Worm (Caenorhabditis elegans) whole organism, midembryonic: ENCODE measurements around the gene gsnl-1.

Experiments
- T22C8.4 ChIP-seq: fragments of 200-800 bp; sonication (Bioruptor generic); IDR thresholded peaks from 2 replicates; pipeline ENCODE4 v1.3.6; 2022; ENCODE audit warnings: missing genetic modification characterization, missing compliant biosample characterization
- flt-1 ChIP-seq: fragments of 200-800 bp; sonication (Bioruptor generic); IDR thresholded peaks from 2 replicates; pipeline ENCODE4 v1.3.6; 2022; ENCODE audit warnings: missing genetic modification characterization, missing compliant biosample characterization
- med-1 ChIP-seq: sonication (generic microtip); optimal IDR thresholded peaks from 2 replicates; lab custom pipeline; 2017; ENCODE audit warnings: missing genetic modification characterization, mild to moderate bottlenecking, missing compliant biosample characterization, antibody characterized with exemption, missing genetic modification reagents; ENCODE audit not compliant: insufficient read depth
- tab-1 ChIP-seq: fragments of 200-800 bp; sonication (Bioruptor generic); IDR thresholded peaks from 2 replicates; pipeline ENCODE4 v1.3.6; 2022; ENCODE audit warnings: missing genetic modification characterization, missing compliant biosample characterization
- ztf-29 ChIP-seq: fragments of 200-800 bp; sonication (Bioruptor generic); IDR thresholded peaks from 2 replicates; pipeline ENCODE4 v1.3.6; 2022; ENCODE audit warnings: missing genetic modification reagents, missing genetic modification characterization, missing compliant biosample characterization

DNA sequence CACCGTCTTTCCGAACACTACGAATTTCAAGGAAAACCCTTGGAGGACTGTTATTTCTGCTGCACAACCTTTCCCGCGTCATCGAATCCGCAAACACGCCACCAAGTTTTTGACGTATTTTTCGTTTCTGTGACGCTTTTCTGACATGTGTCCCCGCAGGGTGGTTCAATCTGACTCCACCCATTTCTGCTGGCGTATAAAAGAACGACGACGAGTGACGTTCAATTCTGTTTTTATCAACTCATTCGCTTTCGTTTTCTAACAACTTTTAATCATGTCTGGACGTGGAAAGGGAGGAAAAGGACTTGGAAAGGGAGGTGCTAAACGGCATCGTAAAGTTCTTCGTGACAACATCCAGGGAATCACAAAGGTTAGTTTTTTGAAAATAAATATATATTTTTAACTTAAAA lies 50.0 kb downstream of the gsnl-1 start, which contains the start of gene his-37:
- TF ChIP-seq flt-1 (GFP tag; lab: Robert Waterston, UW): peak; percentile 81
- TF ChIP-seq ztf-29 (GFP tag; lab: Robert Waterston, UW): no peak; the same call in 1 of the 2 replicates
- peak; percentile 50; the same call in 1 of the 2 replicates for TF ChIP-seq tab-1 (GFP tag; lab: Robert Waterston, UW)
- no peak for TF ChIP-seq T22C8.4 (GFP tag; lab: Robert Waterston, UW)
- no peak for TF ChIP-seq med-1 (GFP tag; lab: Kevin White, UChicago)
